Worm (Caenorhabditis elegans): Measurements from ENCODE around the gene F15B10.3.
"Not testable (repeated sequence)": the region's sequence is repeated elsewhere in the genome, so short reads cannot be mapped to it uniquely, and the experiment has no call there.

DNA sequence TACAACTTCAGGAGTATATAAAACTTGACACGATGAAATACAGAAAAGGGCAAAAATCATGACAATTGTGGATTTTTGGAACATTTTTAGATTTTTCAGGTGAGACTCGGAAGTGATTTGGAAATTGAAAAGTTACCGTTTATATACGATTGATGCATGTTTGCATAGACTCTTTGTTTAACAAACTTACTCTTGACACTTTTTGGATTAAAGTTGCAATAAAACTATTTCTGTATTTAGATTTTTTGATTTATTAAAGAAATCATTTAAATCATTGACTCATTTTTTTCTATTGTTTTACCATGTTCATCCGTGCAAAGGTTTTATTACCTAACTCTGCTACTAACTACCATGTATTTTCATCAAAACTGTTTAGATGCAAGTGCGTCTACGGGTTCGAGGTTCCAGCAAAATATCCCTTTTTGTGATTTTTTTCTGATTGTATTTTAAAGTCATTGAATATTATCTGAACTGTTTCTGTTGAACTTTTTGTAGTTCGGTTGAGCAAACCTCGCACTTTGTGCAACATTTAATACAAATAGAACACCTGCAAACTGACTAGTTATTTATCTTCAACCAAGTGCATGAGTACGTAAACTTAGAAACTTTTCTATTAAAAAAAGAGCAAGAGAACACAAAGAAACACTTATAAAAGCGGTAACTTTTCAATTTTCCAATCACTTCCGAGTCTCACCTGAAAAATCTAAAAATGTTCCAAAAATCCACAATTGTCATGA lies 11.3 kb upstream of the F15B10.3 start, which contains the start of the genes nspb-1 and nspb-2:
- not testable (repeated sequence) for TF ChIP-seq T22C8.4 (GFP tag; IDR thresholded peaks at IDR 0.05); cog-1 (tag; optimal IDR thresholded peaks at IDR 0.05); ztf-29 (GFP tag; IDR thresholded peaks at IDR 0.05)
